Worm (Caenorhabditis elegans): ENCODE results near the gene F54B3.1.

DNA sequence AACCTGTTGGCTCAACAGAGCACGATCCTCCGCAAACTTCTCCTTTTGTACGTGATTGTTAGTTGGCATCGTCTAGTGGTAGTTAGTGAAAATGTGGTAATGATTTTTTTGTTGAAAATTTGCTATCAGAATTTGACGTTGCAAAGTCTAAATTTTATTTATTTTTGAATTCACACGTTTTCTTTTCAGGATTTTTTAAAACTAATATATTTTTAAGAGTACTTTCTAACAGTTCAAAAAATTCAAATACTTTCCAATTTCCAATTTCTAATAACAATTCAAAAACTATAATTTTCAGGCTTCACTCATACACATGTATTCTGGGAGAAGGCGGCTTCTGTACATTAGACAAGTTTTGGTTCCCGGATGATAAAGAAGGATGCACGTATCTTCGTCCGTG lies 16.7 kb upstream of the F54B3.1 start, which contains the start of gene ubxn-5:
- TF ChIP-seq fos-1 (tag; optimal IDR thresholded peaks at IDR 0.05) = no peak
- TF ChIP-seq snpc-4 (tag; optimal IDR thresholded peaks at IDR 0.05) = no peak
- no peak for TF ChIP-seq unc-39 (tag; optimal IDR thresholded peaks at IDR 0.05)
- no peak for TF ChIP-seq nhr-28 (tag; optimal IDR thresholded peaks at IDR 0.05)
- no peak for TF ChIP-seq egl-27 (tag; optimal IDR thresholded peaks at IDR 0.05)
- TF ChIP-seq fkh-10 (GFP tag; optimal IDR thresholded peaks at IDR 0.05) = no peak
- no peak for TF ChIP-seq nhr-77 (tag; optimal IDR thresholded peaks at IDR 0.05)
- TF ChIP-seq nhr-12 (tag; optimal IDR thresholded peaks at IDR 0.05) = no peak
- TF ChIP-seq unc-62 (GFP tag; optimal IDR thresholded peaks at IDR 0.05) = no peak
